Worm (Caenorhabditis elegans): Measurements from ENCODE around the gene ZK370.4.

ZK370.4 gene

DNA sequence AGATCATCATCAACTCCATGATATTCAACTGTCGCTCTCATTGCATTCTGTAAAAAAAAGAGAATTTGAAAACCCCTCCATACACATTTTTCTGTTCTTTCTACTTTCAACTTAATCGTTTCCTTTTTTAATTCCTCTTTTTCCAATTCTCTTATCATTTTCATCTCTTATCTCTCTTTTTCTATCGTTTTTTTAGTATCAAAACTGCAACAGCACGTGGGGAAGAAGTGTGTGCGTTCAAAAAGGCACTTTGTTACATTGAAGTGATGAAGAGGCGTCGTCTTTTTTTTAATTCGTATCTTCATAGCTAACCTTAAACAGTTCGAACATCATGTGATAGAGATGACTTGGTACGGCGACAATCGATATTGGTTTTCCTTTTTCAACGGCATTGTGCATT lies 7.9 kb upstream of the ZK370.4 start (continued):
- TF ChIP-seq ceh-88 (GFP tag; IDR thresholded peaks at IDR 0.05): no peak

DNA sequence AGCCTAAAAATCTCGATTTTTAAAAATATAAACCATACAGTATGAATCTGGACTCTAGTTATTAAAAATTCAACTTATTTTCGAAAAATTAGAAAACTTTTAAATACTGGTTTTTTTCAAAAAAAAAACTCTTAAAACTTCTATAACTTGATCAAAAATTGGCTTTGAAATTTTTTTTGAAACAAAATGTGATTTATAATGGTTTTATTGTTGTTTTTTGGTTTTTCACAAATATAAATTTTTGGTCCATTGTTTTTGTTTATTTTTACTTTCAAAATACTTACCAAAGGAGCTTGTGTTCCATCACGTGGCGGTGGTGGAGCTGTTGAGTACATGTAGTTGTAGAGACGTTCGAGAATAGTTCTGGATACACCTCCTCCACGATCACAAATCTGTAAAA lies 7.1 kb upstream of the ZK370.4 start:
- TF ChIP-seq F16B12.6 (tag; optimal IDR thresholded peaks at IDR 0.05) (no peak), efl-1 (optimal IDR thresholded peaks at IDR 0.05) (no peak), efl-1 (GFP tag; optimal IDR thresholded peaks at IDR 0.05 in 1 of 2) (peak in 1 of 2 experiments; percentile 91)

DNA sequence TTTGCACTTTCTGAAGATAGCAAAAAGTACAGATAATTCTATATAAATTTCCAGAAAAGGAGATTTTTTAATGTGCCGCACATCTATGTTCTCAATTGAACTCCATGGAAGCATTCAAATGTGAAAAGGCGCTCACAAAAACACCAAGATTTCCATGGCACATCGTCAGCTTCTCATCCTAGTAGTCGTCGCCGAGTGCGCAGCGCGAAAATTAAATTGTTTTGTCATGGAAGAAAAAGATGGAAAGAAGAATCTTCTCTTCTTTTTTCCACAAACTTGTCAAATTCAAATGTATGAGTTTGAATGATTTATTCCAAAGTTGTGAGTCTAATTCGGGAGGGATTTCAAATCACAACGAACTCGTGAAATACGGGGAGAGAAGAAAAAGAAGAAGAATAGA lies 6.2 kb upstream of the ZK370.4 start:
- TF ChIP-seq ceh-8 (GFP tag; optimal IDR thresholded peaks at IDR 0.05): no peak
- TF ChIP-seq lin-14 (GFP tag; optimal IDR thresholded peaks at IDR 0.05): peak; percentile 33
- TF ChIP-seq efl-1 (optimal IDR thresholded peaks at IDR 0.05): no peak
- peak in 1 of 2 experiments; percentile 46 for TF ChIP-seq efl-1 (GFP tag; optimal IDR thresholded peaks at IDR 0.05 in 1 of 2)

DNA sequence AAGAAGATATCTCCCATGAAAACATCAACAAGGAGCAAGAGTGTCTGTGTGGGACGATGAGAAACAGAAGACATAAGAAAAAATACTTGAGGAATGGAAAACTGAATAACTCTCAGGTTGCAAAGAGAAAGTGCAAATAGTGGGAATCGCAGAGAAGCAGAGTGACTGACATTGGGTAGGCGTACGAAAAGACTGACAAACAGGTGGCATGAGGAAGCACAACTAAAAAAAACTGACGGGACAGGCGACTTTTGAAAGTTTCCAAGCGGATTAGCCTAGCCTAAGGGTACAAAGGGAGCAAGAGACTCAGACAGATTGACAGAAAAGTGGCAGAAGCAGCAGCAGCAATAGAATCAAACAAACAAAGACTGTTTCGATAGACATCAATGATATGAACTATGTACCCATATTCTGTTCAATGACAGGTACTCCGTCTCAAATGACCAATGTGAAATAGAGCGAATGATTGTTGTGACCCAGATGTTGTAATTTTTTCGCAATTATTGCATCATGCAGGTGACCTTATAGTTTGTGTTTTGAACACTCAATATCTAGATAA lies 3.2 kb upstream of the ZK370.4 start:
- no peak for TF ChIP-seq elt-2 (tag; optimal IDR thresholded peaks at IDR 0.05)
- TF ChIP-seq nhr-237 (tag; optimal IDR thresholded peaks at IDR 0.05): no peak
- TF ChIP-seq swsn-7 (tag; optimal IDR thresholded peaks at IDR 0.05): peak; percentile 22
- no peak for TF ChIP-seq ceh-8 (GFP tag; optimal IDR thresholded peaks at IDR 0.05)
- TF ChIP-seq ceh-82 (tag; optimal IDR thresholded peaks at IDR 0.05): peak in 2 of 3 experiments; percentile 15 to 33
- TF ChIP-seq nhr-71 (tag; optimal IDR thresholded peaks at IDR 0.05): peak; percentile 76
- TF ChIP-seq tbx-2 (tag; optimal IDR thresholded peaks at IDR 0.05): peak; percentile 48
- TF ChIP-seq jun-1 (tag; optimal IDR thresholded peaks at IDR 0.05): no peak
- peak; percentile 58 for TF ChIP-seq nhr-85 (tag)
- TF ChIP-seq mab-9 (GFP tag; IDR thresholded peaks at IDR 0.05): no peak
- TF ChIP-seq F16B12.6 (tag; optimal IDR thresholded peaks at IDR 0.05): no peak
- TF ChIP-seq snu-23 (GFP tag; optimal IDR thresholded peaks at IDR 0.05): peak; percentile 34
- TF ChIP-seq dpl-1 (GFP tag; optimal IDR thresholded peaks at IDR 0.05): no peak
- TF ChIP-seq unc-86 (tag; optimal IDR thresholded peaks at IDR 0.05): peak; percentile 0
- peak; percentile 43 for TF ChIP-seq nhr-47 (tag; optimal IDR thresholded peaks at IDR 0.05)
- peak; percentile 14 to 29 for TF ChIP-seq efl-1 (optimal IDR thresholded peaks at IDR 0.05)
- TF ChIP-seq efl-1 (GFP tag; optimal IDR thresholded peaks at IDR 0.05 in 1 of 2): no peak
- no peak for TF ChIP-seq skn-1 (tag; optimal IDR thresholded peaks at IDR 0.05)
- TF ChIP-seq elt-3 (tag; optimal IDR thresholded peaks at IDR 0.05): peak in 1 of 6 experiments; percentile 3
- TF ChIP-seq hlh-17 (GFP tag; optimal IDR thresholded peaks at IDR 0.05; ENCODE audit: borderline replicate concordance): no peak
- no peak for TF ChIP-seq ets-5 (GFP tag; IDR thresholded peaks at IDR 0.05)
- TF ChIP-seq hlh-4 (tag; optimal IDR thresholded peaks at IDR 0.05): no peak
- no peak for TF ChIP-seq pag-3 (tag; optimal IDR thresholded peaks at IDR 0.05; ENCODE audit: borderline replicate concordance, insufficient read depth)
- TF ChIP-seq mdl-1 (tag; optimal IDR thresholded peaks at IDR 0.05): peak in 1 of 2 experiments; percentile 29
- no peak for TF ChIP-seq egl-27 (tag; optimal IDR thresholded peaks at IDR 0.05)
- TF ChIP-seq vab-15 (tag; optimal IDR thresholded peaks at IDR 0.05): no peak
- peak; percentile 21; the same call in 1 of the 2 replicates for TF ChIP-seq nhr-19 (GFP tag; conservative IDR thresholded peaks at IDR 0.05)
- no peak for TF ChIP-seq C34B4.2 (tag; optimal IDR thresholded peaks at IDR 0.05)
- TF ChIP-seq nhr-84 (tag; optimal IDR thresholded peaks at IDR 0.05): no peak
- TF ChIP-seq lin-39 (tag; optimal IDR thresholded peaks at IDR 0.05): peak; percentile 60
- no peak for TF ChIP-seq pqm-1 (tag; optimal IDR thresholded peaks at IDR 0.05)
- TF ChIP-seq ama-1 (optimal IDR thresholded peaks at IDR 0.05): no peak
- no peak for TF ChIP-seq unc-130 (tag; optimal IDR thresholded peaks at IDR 0.05)
- TF ChIP-seq nhr-20 (tag; optimal IDR thresholded peaks at IDR 0.05): peak; percentile 35
- peak; percentile 8 to 32 for TF ChIP-seq lsy-2 (tag; optimal IDR thresholded peaks at IDR 0.05)
- no peak for TF ChIP-seq sox-4 (tag; optimal IDR thresholded peaks at IDR 0.05)
- TF ChIP-seq lin-35 (GFP tag; optimal IDR thresholded peaks at IDR 0.05): peak; percentile 8 to 18
- no peak for TF ChIP-seq fkh-8 (tag; optimal IDR thresholded peaks at IDR 0.05)
- no peak for TF ChIP-seq unc-30 (tag; optimal IDR thresholded peaks at IDR 0.05)
- TF ChIP-seq ceh-90 (tag; optimal IDR thresholded peaks at IDR 0.05): no peak
- no peak for TF ChIP-seq tlp-1 (tag; optimal IDR thresholded peaks at IDR 0.05)
- peak; percentile 72 for TF ChIP-seq rnt-1 (tag; optimal IDR thresholded peaks at IDR 0.05)
- peak; percentile 87 for TF ChIP-seq lin-14 (GFP tag; optimal IDR thresholded peaks at IDR 0.05)

Data from whole organism, L1 larva.